Worm (Caenorhabditis elegans) whole organism, late embryonic: ENCODE measurements around the gene ZK666.8.

Experiments
- K02D7.2 ChIP-seq: sonication (generic microtip); optimal IDR thresholded peaks from 2 replicates; lab custom pipeline; 2017; ENCODE audit warnings: mild to moderate bottlenecking, missing genetic modification characterization, missing compliant biosample characterization
- K09A11.1 ChIP-seq: sonication (generic microtip); optimal IDR thresholded peaks from 2 replicates; lab custom pipeline; 2017; ENCODE audit warnings: antibody characterized with exemption, mild to moderate bottlenecking, missing genetic modification characterization, missing compliant biosample characterization; ENCODE audit not compliant: insufficient read depth
- ahr-1 ChIP-seq: sonication (generic microtip); optimal IDR thresholded peaks from 2 replicates; lab custom pipeline; 2016; ENCODE audit warnings: missing genetic modification characterization, missing compliant biosample characterization
- ama-1 ChIP-seq: fragments of 150-350 bp; optimal IDR thresholded peaks from 2 replicates; lab custom pipeline; 2014
- ceh-18 ChIP-seq: sonication (generic microtip); optimal IDR thresholded peaks from 2 replicates; lab custom pipeline; 2016; ENCODE audit warnings: missing genetic modification characterization, missing compliant biosample characterization
- ceh-24 ChIP-seq: sonication (generic microtip); optimal IDR thresholded peaks from 2 replicates; lab custom pipeline; 2016; ENCODE audit warnings: mild to moderate bottlenecking, missing genetic modification characterization, missing compliant biosample characterization
- ceh-30 ChIP-seq: fragments of 150-350 bp; optimal IDR thresholded peaks from 2 replicates; lab custom pipeline; 2014; ENCODE audit warnings: missing biosample characterization, missing genetic modification characterization
- ceh-34 ChIP-seq: sonication (generic microtip); optimal IDR thresholded peaks from 2 replicates; lab custom pipeline; 2016; ENCODE audit warnings: mild to moderate bottlenecking, missing genetic modification characterization, missing compliant biosample characterization
- ceh-6 ChIP-seq: fragments of 200-800 bp; sonication (Bioruptor generic); optimal IDR thresholded peaks from 2 replicates; lab custom pipeline; 2018; ENCODE audit warnings: mild to moderate bottlenecking, missing genetic modification characterization, missing compliant biosample characterization
- dmd-4 ChIP-seq: sonication (generic microtip); optimal IDR thresholded peaks from 2 replicates; lab custom pipeline; 2016; ENCODE audit warnings: borderline replicate concordance, missing genetic modification characterization, missing compliant biosample characterization
- elt-4 ChIP-seq: sonication (generic microtip); optimal IDR thresholded peaks from 2 replicates; lab custom pipeline; 2016; ENCODE audit warnings: missing genetic modification characterization, missing compliant biosample characterization
- ets-4 ChIP-seq: sonication (generic microtip); optimal IDR thresholded peaks from 2 replicates; lab custom pipeline; 2016; ENCODE audit warnings: missing genetic modification characterization, missing compliant biosample characterization
- eyg-1 ChIP-seq: sonication (generic microtip); optimal IDR thresholded peaks from 2 replicates; lab custom pipeline; 2016; ENCODE audit warnings: missing genotype, missing genetic modification characterization, missing compliant biosample characterization
- fax-1 ChIP-seq: sonication (generic microtip); optimal IDR thresholded peaks from 2 replicates; lab custom pipeline; 2016; ENCODE audit warnings: missing genotype, missing genetic modification characterization, missing compliant biosample characterization
- fkh-10 ChIP-seq: fragments of 150-350 bp; optimal IDR thresholded peaks from 2 replicates; lab custom pipeline; 2014; ENCODE audit warnings: missing biosample characterization, missing genetic modification reagents, missing genetic modification characterization
- gmeb-2 ChIP-seq: sonication (generic microtip); optimal IDR thresholded peaks from 2 replicates; lab custom pipeline; 2016; ENCODE audit warnings: missing genetic modification characterization, inconsistent platforms, missing compliant biosample characterization
- hlh-15 ChIP-seq: sonication (generic microtip); optimal IDR thresholded peaks from 2 replicates; lab custom pipeline; 2016; ENCODE audit warnings: missing genetic modification characterization, missing compliant biosample characterization
- hlh-8 ChIP-seq: sonication (generic microtip); optimal IDR thresholded peaks from 2 replicates; lab custom pipeline; 2016; ENCODE audit warnings: missing genotype, missing genetic modification characterization, missing compliant biosample characterization
- lin-11 ChIP-seq: fragments of 200-800 bp; sonication (Bioruptor generic); optimal IDR thresholded peaks from 2 replicates; lab custom pipeline; 2018; ENCODE audit warnings: mild to moderate bottlenecking, missing genetic modification characterization, missing compliant biosample characterization
- mec-3 ChIP-seq: sonication (generic microtip); optimal IDR thresholded peaks from 2 replicates; lab custom pipeline; 2016; ENCODE audit warnings: borderline replicate concordance, missing genetic modification characterization, missing compliant biosample characterization
- nfya-1 ChIP-seq: sonication (generic microtip); optimal IDR thresholded peaks from 2 replicates; lab custom pipeline; 2017; ENCODE audit warnings: missing genetic modification characterization, mild to moderate bottlenecking, missing compliant biosample characterization, antibody characterized with exemption, moderate library complexity
- nhr-232 ChIP-seq: sonication (generic microtip); optimal IDR thresholded peaks from 2 replicates; lab custom pipeline; 2016; ENCODE audit warnings: missing genetic modification characterization, missing compliant biosample characterization
- npax-4 ChIP-seq: sonication (generic microtip); optimal IDR thresholded peaks from 2 replicates; lab custom pipeline; 2016; ENCODE audit warnings: missing genetic modification characterization, missing compliant biosample characterization
- odd-2 ChIP-seq: sonication (generic microtip); optimal IDR thresholded peaks from 2 replicates; lab custom pipeline; 2017; ENCODE audit warnings: antibody characterized with exemption, mild to moderate bottlenecking, missing genetic modification characterization, missing compliant biosample characterization
- pat-9 ChIP-seq: fragments of 200-800 bp; sonication (Bioruptor generic); optimal IDR thresholded peaks from 2 replicates; lab custom pipeline; 2018; ENCODE audit warnings: mild to moderate bottlenecking, missing genetic modification characterization, moderate library complexity, missing compliant biosample characterization
- pha-2 ChIP-seq: sonication (generic microtip); optimal IDR thresholded peaks from 2 replicates; lab custom pipeline; 2017; ENCODE audit warnings: mild to moderate bottlenecking, missing genetic modification characterization, missing compliant biosample characterization
- pha-4 ChIP-seq: fragments of 150-350 bp; optimal IDR thresholded peaks from 2 replicates; lab custom pipeline; 2018; ENCODE audit warnings: missing biosample characterization, missing genetic modification reagents, missing genetic modification characterization
- pros-1 ChIP-seq: fragments of 150-350 bp; optimal IDR thresholded peaks from 2 replicates; lab custom pipeline; 2014; ENCODE audit warnings: missing biosample characterization, missing genetic modification reagents, missing genetic modification characterization
- sdc-2 ChIP-seq: sonication (generic microtip); optimal IDR thresholded peaks from 2 replicates; lab custom pipeline; 2016; ENCODE audit warnings: missing genotype, missing genetic modification characterization, missing compliant biosample characterization
- sox-2 ChIP-seq: fragments of 200-800 bp; sonication (Bioruptor generic); IDR thresholded peaks from 2 replicates; pipeline ENCODE4 v1.3.6; 2022; ENCODE audit warnings: missing genetic modification reagents, missing genetic modification characterization, missing compliant biosample characterization
- syd-9 ChIP-seq: sonication (generic microtip); optimal IDR thresholded peaks from 2 replicates; lab custom pipeline; 2016; ENCODE audit warnings: mild to moderate bottlenecking, missing genetic modification characterization, moderate library complexity, missing compliant biosample characterization
- tbx-2 ChIP-seq: sonication (generic microtip); optimal IDR thresholded peaks from 2 replicates; lab custom pipeline; 2016; ENCODE audit warnings: missing genetic modification characterization, missing compliant biosample characterization
- ttx-3 ChIP-seq: sonication (generic microtip); optimal IDR thresholded peaks from 2 replicates; lab custom pipeline; 2016; ENCODE audit warnings: missing genetic modification reagents, missing genetic modification characterization, missing compliant biosample characterization
- unc-3 ChIP-seq, 2 experiments: fragments of 200-800 bp in 1 of 2; sonication (Bioruptor generic) in 1 of 2; sonication (generic microtip) in 1 of 2; conservative IDR thresholded peaks in 1 of 2; optimal IDR thresholded peaks in 1 of 2; 2 replicates each; pipeline versions ENCODE4 v1.3.6 to Lab custom; 2016 to 2022; ENCODE audit warnings: missing compliant biosample characterization in 2 of 2, missing genetic modification characterization in 2 of 2, missing genetic modification reagents in 1 of 2
- zip-5 ChIP-seq: sonication (generic microtip); optimal IDR thresholded peaks from 2 replicates; lab custom pipeline; 2016; ENCODE audit warnings: missing genetic modification characterization, missing compliant biosample characterization

The ZK666.8 gene

ce11 chrII:10537571-10537970 lies 44.6 kb upstream of the ZK666.8 start, which contains the start of gene R166.2:
Gene R166.2, minus strand, starts transcription at chrII:10537671.
- TF ChIP-seq sdc-2 (tag; lab: Kevin White, UChicago) (no peak), ama-1 (lab: Kevin White, UChicago) (no peak), pha-4 (tag; lab: Kevin White, UChicago) (no peak), ceh-30 (no peak), K02D7.2 (no peak), dmd-4 (tag; lab: Kevin White, UChicago) (no peak), sox-2 (GFP tag; lab: Robert Waterston, UW) (no peak), hlh-8 (tag; lab: Kevin White, UChicago) (no peak), zip-5 (tag; lab: Kevin White, UChicago) (no peak), ceh-18 (no peak), ceh-6 (GFP tag; lab: Kevin White, UChicago) (no peak)

- TF ChIP-seq odd-2 (tag; lab: Kevin White, UChicago) = no peak
- no peak for TF ChIP-seq nhr-232 (tag; lab: Kevin White, UChicago)
- no peak for TF ChIP-seq ceh-30
- no peak for TF ChIP-seq ama-1 (lab: Kevin White, UChicago)
- TF ChIP-seq npax-4 = no peak
- no peak for TF ChIP-seq fax-1 (tag; lab: Kevin White, UChicago)
- TF ChIP-seq ceh-6 (GFP tag; lab: Kevin White, UChicago) = no peak
- no peak for TF ChIP-seq dmd-4 (tag; lab: Kevin White, UChicago)
- TF ChIP-seq ahr-1 (tag; lab: Kevin White, UChicago) = no peak
Measured at ce11 chrII:10533985-10534384, 41.1 kb upstream of the ZK666.8 start.

- TF ChIP-seq ets-4 (tag; lab: Kevin White, UChicago) (no peak), mec-3 (tag; lab: Kevin White, UChicago) (no peak), eyg-1 (tag; lab: Kevin White, UChicago) (no peak), fkh-10 (no peak)
- TF ChIP-seq, all 69 proteins: peak for 0
Measured at ce11 chrII:10531604-10532003, 38.7 kb upstream of the ZK666.8 start.

- TF ChIP-seq pat-9 (tag; lab: Kevin White, UChicago) (no peak), syd-9 (tag; lab: Kevin White, UChicago) (no peak), elt-4 (no peak), dmd-4 (tag; lab: Kevin White, UChicago) (no peak), ceh-30 (no peak), pha-2 (tag; lab: Kevin White, UChicago) (no peak), K02D7.2 (no peak), ceh-34 (tag; lab: Kevin White, UChicago) (no peak), unc-3 (GFP tag; conservative IDR thresholded peaks at IDR 0.05; lab: Robert Waterston, UW) (no peak), unc-3 (tag; optimal IDR thresholded peaks at IDR 0.05; lab: Kevin White, UChicago) (no peak), eyg-1 (tag; lab: Kevin White, UChicago) (no peak), tbx-2 (tag; lab: Kevin White, UChicago) (no peak), hlh-15 (tag; lab: Kevin White, UChicago) (no peak), ceh-24 (no peak), ets-4 (tag; lab: Kevin White, UChicago) (no peak), K09A11.1 (no peak), nfya-1 (tag; lab: Kevin White, UChicago) (no peak), gmeb-2 (tag; lab: Kevin White, UChicago) (no peak), pros-1 (tag; lab: Kevin White, UChicago) (no peak), ttx-3 (no peak), lin-11 (tag; lab: Kevin White, UChicago) (no peak)
Measured at ce11 chrII:10530907-10531306, 38.0 kb upstream of the ZK666.8 start.
